Fruit fly (Drosophila melanogaster): ENCODE data around the gene Vps45.

Vps45 gene

dm6 chr3R:9613124-9613523 is 49.4 kb downstream of the Vps45 start (continued):
- no peak for TF ChIP-seq Spps (tag; optimal IDR thresholded peaks at IDR 0.05)
- peak; percentile 75 for TF ChIP-seq dmrt99B (tag; optimal IDR thresholded peaks at IDR 0.05)
- no peak for TF ChIP-seq Dp (GFP tag; optimal IDR thresholded peaks at IDR 0.05)
- TF ChIP-seq CG17829 (tag; optimal IDR thresholded peaks at IDR 0.05), result peak; percentile 24
- TF ChIP-seq cas (GFP tag; IDR thresholded peaks at IDR 0.05), result no peak
- no peak for TF ChIP-seq hb (GFP tag; IDR thresholded peaks at IDR 0.05; ENCODE audit: partially characterized antibody)
- TF ChIP-seq C15 (GFP tag; IDR thresholded peaks at IDR 0.05), result no peak
- TF ChIP-seq MESR4 (GFP tag; optimal IDR thresholded peaks at IDR 0.05), result no peak
- no peak for TF ChIP-seq cg (GFP tag; optimal IDR thresholded peaks at IDR 0.05)
- TF ChIP-seq CG14050 (GFP tag; IDR thresholded peaks at IDR 0.05), result no peak
- no peak for TF ChIP-seq shn (GFP tag; optimal IDR thresholded peaks at IDR 0.05)
- TF ChIP-seq CG43689 (GFP tag; IDR thresholded peaks at IDR 0.05), result no peak
- TF ChIP-seq repo (GFP tag; optimal IDR thresholded peaks at IDR 0.05), result no peak
- peak; percentile 24 for TF ChIP-seq ERR (GFP tag; optimal IDR thresholded peaks at IDR 0.05)
- peak; percentile 81 for TF ChIP-seq lilli (GFP tag; optimal IDR thresholded peaks at IDR 0.05)
- TF ChIP-seq so (GFP tag; IDR thresholded peaks at IDR 0.05), result 0 out of 3 replicates have a peak, but pooled peaks have one; percentile 51
- no peak for TF ChIP-seq CG9797 (GFP tag; optimal IDR thresholded peaks at IDR 0.05)
- TF ChIP-seq tio (GFP tag; optimal IDR thresholded peaks at IDR 0.05), result peak; percentile 44
- TF ChIP-seq bowl (GFP tag; IDR thresholded peaks at IDR 0.05), result no peak
- peak; percentile 20 for TF ChIP-seq CG7987 (GFP tag; optimal IDR thresholded peaks at IDR 0.05)
- peak; percentile 53 for TF ChIP-seq org-1 (GFP tag; optimal IDR thresholded peaks at IDR 0.05)
- TF ChIP-seq Dad (GFP tag; optimal IDR thresholded peaks at IDR 0.05), result peak; percentile 59
- peak; percentile 38 for TF ChIP-seq ATbp (GFP tag; optimal IDR thresholded peaks at IDR 0.05)
- peak; percentile 46 for TF ChIP-seq CG2712 (tag; optimal IDR thresholded peaks at IDR 0.05)
- TF ChIP-seq CG14965 (GFP tag; optimal IDR thresholded peaks at IDR 0.05; ENCODE audit: borderline replicate concordance), result no peak
- no peak for TF ChIP-seq dm (GFP tag; optimal IDR thresholded peaks at IDR 0.05)
- peak; percentile 66 for TF ChIP-seq fd96Cb (tag; optimal IDR thresholded peaks at IDR 0.05)
- peak; percentile 28 for TF ChIP-seq CoRest (tag; optimal IDR thresholded peaks at IDR 0.05)
- TF ChIP-seq knrl (GFP tag; IDR thresholded peaks at IDR 0.05; ENCODE audit: partially characterized antibody), result no peak
- TF ChIP-seq CG34224 (GFP tag; IDR thresholded peaks at IDR 0.05; ENCODE audit: partially characterized antibody), result no peak
- no peak for TF ChIP-seq bigmax (GFP tag; optimal IDR thresholded peaks at IDR 0.05)
- TF ChIP-seq CG16779 (GFP tag; IDR thresholded peaks at IDR 0.05), result no peak
- TF ChIP-seq Ssrp (tag; optimal IDR thresholded peaks at IDR 0.05), result peak; percentile 16
- peak; percentile 10 for TF ChIP-seq run (tag; optimal IDR thresholded peaks at IDR 0.05)
- no peak for TF ChIP-seq tll (GFP tag; optimal IDR thresholded peaks at IDR 0.05)
- no peak for TF ChIP-seq bbx (GFP tag; IDR thresholded peaks at IDR 0.05; ENCODE audit: partially characterized antibody)
- TF ChIP-seq CG14441 (GFP tag; IDR thresholded peaks at IDR 0.05), result peak; percentile 66
- no peak; the same call in 1 of the 2 replicates for TF ChIP-seq Doc2 (GFP tag; IDR thresholded peaks at IDR 0.05)
- peak; percentile 31; the same call in 1 of the 2 replicates for TF ChIP-seq H2.0 (GFP tag; IDR thresholded peaks at IDR 0.05)
- TF ChIP-seq CG6765 (GFP tag; optimal IDR thresholded peaks at IDR 0.05), result no peak
- TF ChIP-seq ken (GFP tag; IDR thresholded peaks at IDR 0.05), result 0 out of 3 replicates have a peak, but pooled peaks have one; percentile 5
- TF ChIP-seq jigr1 (GFP tag; IDR thresholded peaks at IDR 0.05), result no peak
- no peak for TF ChIP-seq danr (GFP tag; IDR thresholded peaks at IDR 0.05)
- peak; percentile 33 for TF ChIP-seq CG6654 (GFP tag; optimal IDR thresholded peaks at IDR 0.05)
- TF ChIP-seq amos (GFP tag; IDR thresholded peaks at IDR 0.05; ENCODE audit: partially characterized antibody), result no peak
- no peak for TF ChIP-seq da (GFP tag; optimal IDR thresholded peaks at IDR 0.05)
- TF ChIP-seq CG17802 (tag; optimal IDR thresholded peaks at IDR 0.05), result no peak
- peak; percentile 61 for TF ChIP-seq lmd (GFP tag; IDR thresholded peaks at IDR 0.05)
- TF ChIP-seq fd3F (GFP tag; optimal IDR thresholded peaks at IDR 0.05), result peak; percentile 40
- peak; percentile 60 for TF ChIP-seq cwo (GFP tag; optimal IDR thresholded peaks at IDR 0.05)
- peak; percentile 37 for TF ChIP-seq jumu (GFP tag; optimal IDR thresholded peaks at IDR 0.05)

Data from whole organism, embryonic.